Fruit fly (Drosophila melanogaster) S2 (cell line): ENCODE results near the gene PIG-S.
A peak's percentile ranks its signal among the peaks of the same experiment; 100 is the strongest.

Experiments used
- CG8478 ChIP-seq: fragments of >200 bp; optimal IDR thresholded peaks from 2 replicates; lab custom pipeline; 2018
- CTCF ChIP-seq, 2 experiments: fragments of >200 bp; optimal IDR thresholded peaks; 2 replicates each; lab custom pipeline; 2018

The PIG-S gene

DNA sequence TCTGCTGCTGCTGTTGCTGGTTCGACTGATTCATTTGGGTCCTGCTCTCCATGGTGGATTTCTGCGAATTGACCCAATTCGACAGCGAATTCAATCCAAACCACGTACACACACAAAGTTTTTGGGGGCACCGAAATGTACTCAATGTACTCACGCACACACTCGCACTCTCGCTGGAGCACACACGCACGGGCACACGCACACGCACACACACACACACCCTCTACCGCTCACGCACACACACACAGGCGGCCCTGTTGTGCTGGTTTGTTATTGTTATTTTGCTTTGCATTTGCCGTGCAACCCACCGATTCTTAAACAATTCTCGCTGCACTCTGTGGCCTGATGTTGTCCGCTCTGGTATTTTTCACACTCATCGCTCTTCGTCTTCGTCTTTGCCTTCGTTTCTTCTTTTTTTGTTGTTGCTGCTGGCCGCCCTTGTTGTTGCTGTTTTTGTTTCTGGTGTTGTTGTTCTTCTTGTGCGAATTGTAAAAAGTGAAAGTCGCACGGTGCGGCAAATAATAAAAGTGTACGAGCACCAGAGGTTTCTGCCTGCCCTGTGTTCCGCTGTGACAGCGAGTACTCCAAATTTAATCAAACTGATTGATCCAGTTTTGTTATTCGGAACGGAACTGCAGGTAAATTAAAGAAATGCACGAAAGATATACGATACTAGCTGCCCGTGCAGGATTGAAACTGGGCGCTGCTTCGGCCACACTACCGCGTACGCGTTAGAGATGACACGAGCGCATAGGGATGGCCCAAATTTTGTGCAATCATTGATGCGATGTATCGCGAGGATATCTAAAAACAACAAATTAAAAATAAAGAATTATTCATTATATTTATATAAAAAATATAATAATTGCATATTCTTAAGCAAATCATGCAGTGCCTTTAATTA, 41.5 kb downstream of the PIG-S start, which contains the start of gene CG3744:
Gene CG3744, minus strand, starts transcription at position 716 of the 904 bp plus-strand sequence.
- no peak for TF ChIP-seq CG8478 (lab: Kevin White, UChicago)
- no peak for TF ChIP-seq CTCF (optimal IDR thresholded peaks at IDR 0.05; lab: Kevin White, UChicago)

DNA sequence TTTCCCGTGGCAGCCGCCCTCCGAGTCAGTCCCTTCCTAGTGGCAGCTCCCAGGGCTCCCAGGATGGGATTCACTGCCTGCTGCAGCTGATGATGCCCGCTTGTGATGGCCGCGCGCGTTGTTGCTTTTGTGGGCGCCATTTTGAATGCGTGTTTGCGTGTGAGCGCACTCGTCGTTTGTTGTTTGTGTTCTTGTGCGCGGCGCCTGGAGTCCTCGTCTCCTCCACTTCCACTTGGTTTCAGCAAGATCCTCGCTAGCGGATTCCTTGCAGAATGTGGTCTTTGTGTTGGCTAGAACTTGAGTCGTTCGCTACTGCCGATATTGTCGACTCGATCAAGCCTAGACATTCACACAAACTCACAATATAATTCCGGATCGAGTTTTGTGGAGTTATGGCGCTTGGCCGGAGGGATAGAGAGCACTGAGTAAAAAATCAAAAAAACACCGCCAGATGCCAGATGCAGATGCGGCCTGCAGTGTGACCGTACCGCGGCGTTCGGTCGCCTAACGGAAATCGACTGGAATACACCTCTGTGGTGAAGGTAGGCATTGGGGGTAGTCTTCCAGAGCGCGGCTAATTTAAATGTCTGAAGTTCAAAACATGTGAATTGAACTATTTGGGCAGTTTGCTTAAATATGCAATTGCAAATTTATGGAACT, 47.1 kb downstream of the PIG-S start, which contains the start of gene CycB3:
Gene CycB3, minus strand, starts transcription at position 428 of the 660 bp plus-strand sequence.
- TF ChIP-seq CG8478 (lab: Kevin White, UChicago) (no peak), CTCF (optimal IDR thresholded peaks at IDR 0.05; lab: Kevin White, UChicago) (peak in 1 of 2 experiments; percentile 24)

DNA sequence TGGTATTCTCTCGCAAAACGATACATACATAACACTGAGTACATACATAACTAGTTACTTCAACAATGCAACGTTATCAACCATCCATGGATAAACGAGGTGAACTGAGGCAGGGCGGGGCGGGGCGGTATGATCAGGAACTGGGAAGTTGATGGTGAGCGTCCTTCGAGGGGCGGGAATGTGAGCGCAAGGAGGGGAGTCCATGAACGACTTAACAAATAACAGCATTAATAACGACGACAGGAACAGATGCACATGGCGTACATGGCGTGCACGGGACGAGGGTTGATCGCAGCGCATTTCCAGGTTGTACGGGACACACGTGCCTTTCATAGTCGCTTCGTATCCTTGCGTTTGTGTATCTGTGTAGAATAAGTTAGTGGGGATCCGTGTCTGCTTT, 49.7 kb downstream of the PIG-S start:
- no peak for TF ChIP-seq CTCF (optimal IDR thresholded peaks at IDR 0.05; lab: Kevin White, UChicago)
- TF ChIP-seq CG8478 (lab: Kevin White, UChicago): no peak

DNA sequence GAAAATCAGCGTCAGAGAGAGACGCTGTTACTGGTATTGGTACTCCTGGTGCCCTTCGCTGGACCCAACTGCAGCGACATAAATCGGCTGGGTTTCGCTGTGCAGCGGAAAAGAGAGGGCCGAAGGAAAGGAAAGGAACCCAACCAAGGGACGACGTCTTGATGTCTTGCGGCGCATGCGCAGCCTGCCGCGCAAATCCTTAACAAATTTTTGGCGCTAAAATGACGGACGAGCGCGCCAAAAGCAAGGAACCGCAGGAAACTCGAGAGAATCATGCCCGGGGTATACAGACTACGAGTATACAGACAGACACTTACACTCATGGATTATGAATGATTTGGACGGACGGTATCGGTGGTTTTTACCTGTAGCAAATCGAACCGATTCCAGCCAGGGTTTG, 50.7 kb downstream of the PIG-S start:
- TF ChIP-seq CTCF (optimal IDR thresholded peaks at IDR 0.05; lab: Kevin White, UChicago) (no peak), CG8478 (lab: Kevin White, UChicago) (no peak)

DNA sequence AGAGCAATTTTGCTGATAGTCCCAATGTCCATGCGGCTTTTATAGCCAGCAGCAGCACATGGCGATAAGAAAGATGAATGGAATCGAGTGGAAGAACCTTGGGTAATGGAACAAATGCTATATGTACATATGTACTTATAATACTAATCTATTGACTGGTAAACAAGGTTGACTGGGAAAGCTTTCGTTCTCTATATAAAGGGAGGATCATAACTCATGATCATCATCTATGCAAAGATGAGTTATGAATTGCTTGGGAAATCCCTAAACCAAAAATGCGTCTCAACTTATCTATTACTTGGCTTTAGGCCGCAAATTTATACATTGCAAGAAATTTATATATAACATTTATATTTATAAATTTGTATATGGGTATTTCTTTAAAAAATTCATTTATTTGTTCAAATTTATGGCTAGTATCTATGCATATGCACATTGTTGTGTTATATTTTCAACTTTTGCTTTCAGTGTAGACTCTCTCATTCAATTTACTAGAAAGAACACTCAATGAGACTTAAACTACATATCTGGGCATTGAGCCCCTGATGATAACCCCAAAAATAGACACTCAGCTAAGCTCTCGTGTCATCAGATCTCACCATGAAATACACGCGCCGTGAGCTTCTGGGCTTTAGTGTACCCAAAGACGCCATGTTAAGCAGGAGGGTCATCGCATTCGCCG, 52.8 kb downstream of the PIG-S start, which contains the start of the genes Srg1 and Elal:
Gene Srg1, minus strand, starts transcription at position 14 of the 682 bp plus-strand sequence.
Gene Elal, plus strand, starts transcription at position 632 of the 682 bp plus-strand sequence.
- TF ChIP-seq CG8478 (lab: Kevin White, UChicago): no peak
- no peak for TF ChIP-seq CTCF (optimal IDR thresholded peaks at IDR 0.05; lab: Kevin White, UChicago)

DNA sequence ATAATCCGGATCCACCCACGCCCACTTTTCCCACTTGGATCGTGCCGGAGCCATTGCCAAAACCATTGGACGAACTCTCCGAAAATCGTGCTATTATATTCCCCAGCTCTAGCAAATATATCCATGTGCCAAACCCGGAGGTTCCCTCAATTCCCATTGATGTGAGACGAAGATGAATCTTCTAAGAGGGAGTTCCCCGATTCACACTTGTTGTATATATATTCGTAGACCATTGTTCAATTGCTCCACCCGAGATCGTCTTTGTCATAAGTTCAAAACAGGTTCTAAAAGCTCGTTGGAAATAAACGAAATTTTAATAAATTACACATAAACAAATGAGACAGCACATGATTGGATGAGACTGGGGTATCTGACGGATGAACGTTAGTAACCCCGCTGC, 53.8 kb downstream of the PIG-S start:
- TF ChIP-seq CTCF (optimal IDR thresholded peaks at IDR 0.05; lab: Kevin White, UChicago) (no peak), CG8478 (lab: Kevin White, UChicago) (no peak)
